Fruit fly (Drosophila melanogaster) whole organism, adult: ENCODE measurements around the gene CG9316.

Experiments used
- CG33017 ChIP-seq: fragments of 200-800 bp; sonication (Bioruptor generic); optimal IDR thresholded peaks from 2 replicates; lab custom pipeline; 2018; ENCODE audit warnings: missing biosample characterization, mild to moderate bottlenecking, missing genetic modification characterization, moderate library complexity
- CG5204 ChIP-seq: fragments of 200-800 bp; sonication (Bioruptor generic); optimal IDR thresholded peaks from 2 replicates; lab custom pipeline; 2016; ENCODE audit warnings: missing biosample characterization, missing genetic modification characterization
- bab1 ChIP-seq: fragments of 200-800 bp; sonication (Bioruptor generic); optimal IDR thresholded peaks from 3 replicates; lab custom pipeline; 2019; ENCODE audit warnings: missing biosample characterization, mild to moderate bottlenecking, missing genetic modification characterization, moderate library complexity
- cic ChIP-seq: fragments of 200-800 bp; sonication (Bioruptor generic); optimal IDR thresholded peaks from 2 replicates; lab custom pipeline; 2017; ENCODE audit warnings: missing biosample characterization, mild to moderate bottlenecking, missing genetic modification characterization, moderate library complexity
- kay ChIP-seq: fragments of 200-800 bp; sonication (Bioruptor generic); peaks from one replicate; lab custom pipeline; 2016; ENCODE audit warnings: missing biosample characterization, missing genetic modification characterization, borderline replicate concordance
- toe ChIP-seq: fragments of 200-800 bp; sonication (Bioruptor generic); optimal IDR thresholded peaks from 2 replicates; lab custom pipeline; 2016; ENCODE audit warnings: missing biosample characterization, missing genetic modification characterization

DNA sequence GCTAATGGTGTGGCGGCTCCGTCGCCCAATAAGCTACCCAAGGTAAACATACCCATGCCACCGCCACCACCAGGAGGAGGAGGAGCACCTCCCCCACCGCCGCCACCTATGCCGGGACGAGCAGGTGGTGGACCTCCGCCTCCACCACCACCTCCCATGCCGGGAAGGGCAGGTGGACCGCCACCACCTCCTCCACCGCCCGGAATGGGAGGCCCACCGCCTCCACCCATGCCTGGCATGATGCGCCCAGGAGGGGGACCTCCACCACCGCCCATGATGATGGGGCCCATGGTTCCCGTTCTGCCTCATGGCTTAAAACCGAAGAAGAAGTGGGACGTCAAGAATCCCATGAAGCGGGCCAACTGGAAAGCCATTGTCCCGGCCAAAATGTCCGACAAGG, 38.3 kb upstream of the CG9316 start:
- TF ChIP-seq kay (GFP tag; lab: Kevin White, UChicago) (no peak), cic (GFP tag; lab: Kevin White, UChicago) (no peak), CG5204 (GFP tag; lab: Kevin White, UChicago) (no peak), toe (GFP tag; lab: Kevin White, UChicago) (no peak), CG33017 (tag; lab: Kevin White, UChicago) (no peak), bab1 (GFP tag; lab: Kevin White, UChicago) (no peak)
